Fruit fly (Drosophila melanogaster) whole organism, embryonic: Measurements from ENCODE around the gene CG15498.

Experiments used
- Bgb ChIP-seq: fragments of 200-800 bp; sonication (Bioruptor generic); IDR thresholded peaks from 2 replicates; pipeline ENCODE4 v1.3.6; 2022; ENCODE audit warnings: missing biosample characterization, missing genetic modification characterization; ENCODE audit not compliant: partially characterized antibody
- Blimp-1 ChIP-seq: fragments of 200-800 bp; sonication (Bioruptor generic); optimal IDR thresholded peaks from 3 replicates; lab custom pipeline; 2018; ENCODE audit warnings: missing biosample characterization, missing genetic modification characterization, mild to moderate bottlenecking, moderate library complexity, missing genetic modification reagents
- CG10543 ChIP-seq: fragments of 200-800 bp; sonication (Bioruptor generic); optimal IDR thresholded peaks from 3 replicates; lab custom pipeline; 2017; ENCODE audit warnings: missing biosample characterization, mild to moderate bottlenecking, missing genetic modification characterization, moderate library complexity
- CG12155 ChIP-seq: fragments of 200-800 bp; sonication (Bioruptor generic); optimal IDR thresholded peaks from 3 replicates; lab custom pipeline; 2016; ENCODE audit warnings: missing biosample characterization, missing genetic modification characterization
- CG1233 ChIP-seq: fragments of 200-800 bp; sonication (Bioruptor generic); optimal IDR thresholded peaks from 4 replicates; lab custom pipeline; 2018; ENCODE audit warnings: missing biosample characterization, mild to moderate bottlenecking, missing genetic modification characterization
- CG14860 ChIP-seq: fragments of 200-800 bp; sonication (Bioruptor generic); IDR thresholded peaks from 3 replicates; pipeline ENCODE4 v1.3.6; 2022; ENCODE audit warnings: missing biosample characterization, missing genetic modification characterization; ENCODE audit not compliant: partially characterized antibody
- CG14965 ChIP-seq: fragments of 200-800 bp; sonication (Bioruptor generic); optimal IDR thresholded peaks from 2 replicates; lab custom pipeline; 2016; ENCODE audit warnings: missing biosample characterization, missing genetic modification characterization, borderline replicate concordance
- CG15479 ChIP-seq: fragments of 200-800 bp; sonication (Bioruptor generic); optimal IDR thresholded peaks from 3 replicates; lab custom pipeline; 2019; ENCODE audit warnings: missing biosample characterization, mild to moderate bottlenecking, missing genetic modification characterization, moderate library complexity
- CG1602 ChIP-seq: fragments of 200-800 bp; sonication (Bioruptor generic); optimal IDR thresholded peaks from 3 replicates; lab custom pipeline; 2016; ENCODE audit warnings: missing biosample characterization, missing genetic modification characterization
- CG1647 ChIP-seq: fragments of 200-800 bp; sonication (Bioruptor generic); optimal IDR thresholded peaks from 3 replicates; lab custom pipeline; 2016; ENCODE audit warnings: missing biosample characterization, missing genetic modification characterization
- CG17912 ChIP-seq: fragments of 200-800 bp; sonication (Bioruptor generic); optimal IDR thresholded peaks from 2 replicates; lab custom pipeline; 2018; ENCODE audit warnings: missing biosample characterization, mild to moderate bottlenecking, missing genetic modification characterization
- CG2678 ChIP-seq: fragments of 200-800 bp; sonication (Bioruptor generic); optimal IDR thresholded peaks from 3 replicates; lab custom pipeline; 2019; ENCODE audit warnings: missing biosample characterization, mild to moderate bottlenecking, missing genetic modification characterization, moderate library complexity
- CG32767 ChIP-seq: fragments of 200-800 bp; sonication (Bioruptor generic); IDR thresholded peaks from 2 replicates; pipeline ENCODE4 v1.3.6; 2022; ENCODE audit warnings: missing biosample characterization, missing genetic modification characterization
- CG34422 ChIP-seq: fragments of 200-800 bp; sonication (Bioruptor generic); IDR thresholded peaks from 3 replicates; pipeline ENCODE4 v1.3.6; 2022; ENCODE audit warnings: missing biosample characterization, missing genetic modification characterization
- CG3847 ChIP-seq: fragments of 200-800 bp; sonication (Bioruptor generic); IDR thresholded peaks from 2 replicates; pipeline ENCODE4 v1.3.6; 2022; ENCODE audit warnings: missing biosample characterization, missing genetic modification characterization
- CG42726 ChIP-seq: fragments of 200-800 bp; sonication (Bioruptor generic); IDR thresholded peaks from 2 replicates; pipeline ENCODE4 v1.3.6; 2022; ENCODE audit warnings: missing biosample characterization, missing genetic modification characterization; ENCODE audit not compliant: partially characterized antibody
- CG4360 ChIP-seq: fragments of 200-800 bp; sonication (Bioruptor generic); IDR thresholded peaks from 2 replicates; pipeline ENCODE4 v1.3.6; 2022; ENCODE audit warnings: missing biosample characterization, missing genetic modification characterization
- CG4424 ChIP-seq: fragments of 200-800 bp; sonication (Bioruptor generic); optimal IDR thresholded peaks from 3 replicates; lab custom pipeline; 2016; ENCODE audit warnings: missing biosample characterization, missing genetic modification characterization
- CG5953 ChIP-seq: fragments of 200-800 bp; sonication (Bioruptor generic); IDR thresholded peaks from 2 replicates; pipeline ENCODE4 v1.3.6; 2022; ENCODE audit warnings: missing biosample characterization, missing genetic modification characterization
- CG6175 ChIP-seq: fragments of 200-800 bp; sonication (Bioruptor generic); IDR thresholded peaks from 3 replicates; pipeline ENCODE4 v1.3.6; 2022; ENCODE audit warnings: missing biosample characterization, missing genetic modification characterization
- CG6254 ChIP-seq: fragments of 200-800 bp; sonication (Bioruptor generic); optimal IDR thresholded peaks from 3 replicates; lab custom pipeline; 2017; ENCODE audit warnings: mild to moderate bottlenecking, missing biosample characterization, missing genetic modification reagents, missing genetic modification characterization
- CG6813 ChIP-seq: fragments of 200-800 bp; sonication (Bioruptor generic); optimal IDR thresholded peaks from 2 replicates; lab custom pipeline; 2017; ENCODE audit warnings: missing biosample characterization, missing genetic modification characterization, mild to moderate bottlenecking, moderate library complexity, missing genetic modification reagents
- CG7271 ChIP-seq: fragments of 200-800 bp; sonication (Bioruptor generic); optimal IDR thresholded peaks from 2 replicates; lab custom pipeline; 2018; ENCODE audit warnings: missing biosample characterization, mild to moderate bottlenecking, missing genetic modification characterization, moderate library complexity
- CG9215 ChIP-seq: fragments of 200-800 bp; sonication (Bioruptor generic); IDR thresholded peaks from 2 replicates; pipeline ENCODE4 v1.3.6; 2022; ENCODE audit warnings: missing biosample characterization, missing genetic modification characterization
- Chrac-16 ChIP-seq: fragments of 200-800 bp; sonication (Bioruptor generic); optimal IDR thresholded peaks from 3 replicates; lab custom pipeline; 2016; ENCODE audit warnings: missing biosample characterization, missing genetic modification characterization
- Dip2 ChIP-seq: fragments of 200-800 bp; sonication (Bioruptor generic); IDR thresholded peaks from 2 replicates; pipeline ENCODE4 v1.3.6; 2022; ENCODE audit warnings: missing biosample characterization, missing genetic modification characterization
- Ets97D ChIP-seq: fragments of 200-800 bp; sonication (Bioruptor generic); optimal IDR thresholded peaks from 3 replicates; lab custom pipeline; 2016; ENCODE audit warnings: missing biosample characterization, missing genetic modification characterization
- HmgZ ChIP-seq: fragments of 200-800 bp; sonication (Bioruptor generic); optimal IDR thresholded peaks from 2 replicates; lab custom pipeline; 2018; ENCODE audit warnings: missing biosample characterization, mild to moderate bottlenecking, missing genetic modification characterization
- Lim3 ChIP-seq: fragments of 200-800 bp; sonication (Bioruptor generic); IDR thresholded peaks from 2 replicates; pipeline ENCODE4 v1.3.6; 2022; ENCODE audit warnings: missing biosample characterization, missing genetic modification characterization
- Mad ChIP-seq: fragments of 200-800 bp; sonication (Bioruptor generic); optimal IDR thresholded peaks from 2 replicates; lab custom pipeline; 2016; ENCODE audit warnings: missing biosample characterization, missing genetic modification characterization
- Nf-YC ChIP-seq: fragments of 200-800 bp; optimal IDR thresholded peaks from 3 replicates; lab custom pipeline; 2019; ENCODE audit warnings: missing biosample characterization, mild to moderate bottlenecking, missing genetic modification characterization, moderate library complexity
- Sox102F ChIP-seq: fragments of 200-800 bp; sonication (Bioruptor generic); optimal IDR thresholded peaks from 2 replicates; lab custom pipeline; 2018; ENCODE audit warnings: missing biosample characterization, mild to moderate bottlenecking, missing genetic modification characterization, moderate library complexity
- ac ChIP-seq: fragments of 200-800 bp; sonication (Bioruptor generic); optimal IDR thresholded peaks from 3 replicates; lab custom pipeline; 2017; ENCODE audit warnings: missing biosample characterization, mild to moderate bottlenecking, missing genetic modification characterization
- bbx ChIP-seq: fragments of 200-800 bp; sonication (Bioruptor generic); IDR thresholded peaks from 2 replicates; pipeline ENCODE4 v1.3.6; 2022; ENCODE audit warnings: missing biosample characterization, missing genetic modification characterization; ENCODE audit not compliant: partially characterized antibody
- cad ChIP-seq: fragments of >200 bp; optimal IDR thresholded peaks from 2 replicates; lab custom pipeline; 2017; ENCODE audit warnings: missing biosample characterization, missing genetic modification characterization
- chm ChIP-seq: fragments of 200-800 bp; sonication (Bioruptor generic); IDR thresholded peaks from 2 replicates; pipeline ENCODE4 v1.3.6; 2022; ENCODE audit warnings: missing biosample characterization, missing genetic modification characterization
- ci ChIP-seq: fragments of 200-800 bp; sonication (Bioruptor generic); IDR thresholded peaks from 3 replicates; pipeline ENCODE4 v1.3.6; 2022; ENCODE audit warnings: missing biosample characterization, missing genetic modification characterization
- crol ChIP-seq: fragments of 200-800 bp; sonication (Bioruptor generic); IDR thresholded peaks from 2 replicates; pipeline ENCODE4 v1.3.6; 2022; ENCODE audit warnings: missing biosample characterization, missing genetic modification characterization
- disco-r ChIP-seq: fragments of 200-800 bp; sonication (Bioruptor generic); optimal IDR thresholded peaks from 2 replicates; lab custom pipeline; 2016; ENCODE audit warnings: missing biosample characterization, missing genetic modification characterization
- fd102C ChIP-seq: fragments of 200-800 bp; sonication (Bioruptor generic); optimal IDR thresholded peaks from 2 replicates; lab custom pipeline; 2018; ENCODE audit warnings: missing biosample characterization, mild to moderate bottlenecking, missing genetic modification characterization, moderate library complexity
- fd64A ChIP-seq: fragments of 200-800 bp; sonication (Bioruptor generic); optimal IDR thresholded peaks from 3 replicates; lab custom pipeline; 2018; ENCODE audit warnings: missing biosample characterization, mild to moderate bottlenecking, missing genetic modification characterization
- gcm2 ChIP-seq: fragments of 200-800 bp; sonication (Bioruptor generic); optimal IDR thresholded peaks from 2 replicates; lab custom pipeline; 2016; ENCODE audit warnings: missing biosample characterization, missing genetic modification characterization
- grn ChIP-seq: fragments of 200-800 bp; sonication (Bioruptor generic); optimal IDR thresholded peaks from 3 replicates; lab custom pipeline; 2017; ENCODE audit warnings: missing biosample characterization, missing genetic modification characterization
- ham ChIP-seq: fragments of 200-800 bp; sonication (Bioruptor generic); IDR thresholded peaks from 2 replicates; pipeline ENCODE4 v1.3.6; 2022; ENCODE audit warnings: missing biosample characterization, missing genetic modification characterization
- kah ChIP-seq: fragments of 200-800 bp; sonication (Bioruptor generic); optimal IDR thresholded peaks from 2 replicates; lab custom pipeline; 2018; ENCODE audit warnings: missing biosample characterization, mild to moderate bottlenecking, missing genetic modification characterization
- ranshi ChIP-seq: fragments of 200-800 bp; sonication (Bioruptor generic); IDR thresholded peaks from 2 replicates; pipeline ENCODE4 v1.3.6; 2022; ENCODE audit warnings: missing biosample characterization, missing genetic modification characterization
- sd ChIP-seq: fragments of 200-800 bp; sonication (Bioruptor generic); optimal IDR thresholded peaks from 3 replicates; lab custom pipeline; 2018; ENCODE audit warnings: missing biosample characterization, mild to moderate bottlenecking, missing genetic modification characterization, moderate library complexity
- stc ChIP-seq: fragments of 200-800 bp; sonication (Bioruptor generic); IDR thresholded peaks from 2 replicates; pipeline ENCODE4 v1.3.6; 2022; ENCODE audit warnings: missing biosample characterization, missing genetic modification characterization
- tin ChIP-seq: fragments of 200-800 bp; sonication (Bioruptor generic); optimal IDR thresholded peaks from 3 replicates; lab custom pipeline; 2016; ENCODE audit warnings: missing biosample characterization, missing genetic modification characterization
- tup ChIP-seq: fragments of 200-800 bp; sonication (Bioruptor generic); optimal IDR thresholded peaks from 2 replicates; lab custom pipeline; 2016; ENCODE audit warnings: missing biosample characterization, mild to moderate bottlenecking, missing genetic modification characterization, moderate library complexity
- usp ChIP-seq: fragments of >200 bp; optimal IDR thresholded peaks from 2 replicates; lab custom pipeline; 2017; ENCODE audit warnings: missing biosample characterization, missing genetic modification characterization
- wdn ChIP-seq: fragments of 200-800 bp; sonication (Bioruptor generic); IDR thresholded peaks from 2 replicates; pipeline ENCODE4 v1.3.6; 2022; ENCODE audit warnings: missing biosample characterization, missing genetic modification characterization

CG15498 gene

DNA sequence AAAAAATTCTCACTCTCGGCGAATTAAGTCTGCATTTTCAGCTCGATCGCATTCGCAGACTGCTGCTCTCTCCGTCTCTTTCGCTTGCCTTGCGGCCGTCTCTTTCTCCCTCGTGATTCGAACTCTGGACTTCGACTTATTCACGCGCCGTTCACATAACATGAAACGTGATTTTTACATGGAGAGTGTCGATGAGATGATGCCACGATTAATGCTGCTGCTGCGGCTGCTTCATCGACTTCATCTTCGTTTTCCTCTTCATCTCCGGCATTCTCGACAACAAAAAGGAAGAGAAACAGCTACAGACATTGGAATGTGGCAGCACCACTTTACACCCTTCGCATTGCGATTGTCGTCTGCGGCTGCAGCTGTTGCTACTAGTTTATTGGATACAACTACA, 30.7 kb upstream of the CG15498 start (continued):
- TF ChIP-seq grn: no peak
- no peak for TF ChIP-seq tin (GFP tag; lab: Kevin White, UChicago)
- no peak for TF ChIP-seq CG2678 (tag; lab: Kevin White, UChicago)
- no peak for TF ChIP-seq bbx (GFP tag; lab: Robert Waterston, UW)
- TF ChIP-seq CG6175 (GFP tag; lab: Robert Waterston, UW): no peak
- no peak for TF ChIP-seq fd64A (GFP tag; lab: Kevin White, UChicago)
- no peak for TF ChIP-seq CG14965 (GFP tag; lab: Kevin White, UChicago)
- no peak for TF ChIP-seq CG5953 (GFP tag; lab: Robert Waterston, UW)
- TF ChIP-seq CG15479 (GFP tag; lab: Kevin White, UChicago): no peak
- no peak for TF ChIP-seq Nf-YC (tag; lab: Kevin White, UChicago)
- no peak for TF ChIP-seq HmgZ (tag; lab: Kevin White, UChicago)
- TF ChIP-seq CG32767: no peak
- no peak for TF ChIP-seq Sox102F (GFP tag; lab: Kevin White, UChicago)
- no peak for TF ChIP-seq CG10543 (GFP tag; lab: Kevin White, UChicago)
- TF ChIP-seq chm (GFP tag; lab: Robert Waterston, UW): 0 out of 2 replicates have a peak, but pooled peaks have one; percentile 47
- no peak for TF ChIP-seq Lim3
- peak; percentile 40; the same call in 1 of the 3 replicates for TF ChIP-seq ci
- no peak for TF ChIP-seq Ets97D (GFP tag; lab: Kevin White, UChicago)
- TF ChIP-seq CG3847 (GFP tag; lab: Robert Waterston, UW): no peak
- TF ChIP-seq crol (GFP tag; lab: Robert Waterston, UW): peak; percentile 31; the same call in 1 of the 2 replicates
- no peak for TF ChIP-seq Mad (GFP tag; lab: Kevin White, UChicago)
- TF ChIP-seq tup: no peak
- no peak for TF ChIP-seq CG9215 (GFP tag; lab: Robert Waterston, UW)
- TF ChIP-seq CG1602 (GFP tag; lab: Kevin White, UChicago): no peak
- TF ChIP-seq ranshi (GFP tag; lab: Robert Waterston, UW): no peak
- TF ChIP-seq sd (tag; lab: Kevin White, UChicago): peak; percentile 83
- no peak for TF ChIP-seq CG17912 (GFP tag; lab: Kevin White, UChicago)
- no peak for TF ChIP-seq Blimp-1 (GFP tag; lab: Kevin White, UChicago)
- peak; percentile 56 for TF ChIP-seq CG4360
- no peak for TF ChIP-seq fd102C (GFP tag; lab: Kevin White, UChicago)
- TF ChIP-seq Dip2 (GFP tag; lab: Robert Waterston, UW): no peak
- TF ChIP-seq usp (GFP tag; lab: Kevin White, UChicago): no peak
- no peak for TF ChIP-seq CG12155
- TF ChIP-seq CG34422: no peak
- no peak for TF ChIP-seq kah
- no peak for TF ChIP-seq CG7271 (tag; lab: Kevin White, UChicago)
- TF ChIP-seq wdn (GFP tag; lab: Robert Waterston, UW): no peak
- peak; percentile 26 for TF ChIP-seq ac (GFP tag; lab: Kevin White, UChicago)
- no peak for TF ChIP-seq ham (GFP tag; lab: Robert Waterston, UW)
- TF ChIP-seq CG4424: no peak
- no peak for TF ChIP-seq stc (GFP tag; lab: Robert Waterston, UW)
- TF ChIP-seq Bgb (GFP tag; lab: Robert Waterston, UW): no peak
- no peak for TF ChIP-seq CG1233
- TF ChIP-seq CG6254: peak; percentile 29
- TF ChIP-seq CG6813 (GFP tag; lab: Kevin White, UChicago): no peak
- no peak for TF ChIP-seq CG14860 (GFP tag; lab: Robert Waterston, UW)
- no peak for TF ChIP-seq disco-r (GFP tag; lab: Kevin White, UChicago)
- no peak for TF ChIP-seq CG1647 (GFP tag; lab: Kevin White, UChicago)
- no peak for TF ChIP-seq Chrac-16 (GFP tag; lab: Kevin White, UChicago)
- no peak for TF ChIP-seq cad (GFP tag; lab: Kevin White, UChicago)
- no peak for TF ChIP-seq gcm2
- TF ChIP-seq CG42726 (GFP tag; lab: Robert Waterston, UW): no peak
